Worm (Caenorhabditis elegans) whole organism, late embryonic: Measurements from ENCODE around the gene hcp-1.

ENCODE experiments used
- F13H6.1 ChIP-seq: sonication (generic microtip); optimal IDR thresholded peaks from 2 replicates; lab custom pipeline; 2016; ENCODE audit warnings: missing genetic modification characterization, missing compliant biosample characterization
- ceh-18 ChIP-seq: sonication (generic microtip); optimal IDR thresholded peaks from 2 replicates; lab custom pipeline; 2016; ENCODE audit warnings: missing genetic modification characterization, missing compliant biosample characterization
- ceh-34 ChIP-seq: sonication (generic microtip); optimal IDR thresholded peaks from 2 replicates; lab custom pipeline; 2016; ENCODE audit warnings: mild to moderate bottlenecking, missing genetic modification characterization, missing compliant biosample characterization
- elt-2 ChIP-seq: sonication (generic microtip); optimal IDR thresholded peaks from 2 replicates; lab custom pipeline; 2016; ENCODE audit warnings: missing genetic modification reagents, missing genetic modification characterization, missing compliant biosample characterization
- ets-4 ChIP-seq: sonication (generic microtip); optimal IDR thresholded peaks from 2 replicates; lab custom pipeline; 2016; ENCODE audit warnings: missing genetic modification characterization, missing compliant biosample characterization
- eyg-1 ChIP-seq: sonication (generic microtip); optimal IDR thresholded peaks from 2 replicates; lab custom pipeline; 2016; ENCODE audit warnings: missing genotype, missing genetic modification characterization, missing compliant biosample characterization
- nfya-1 ChIP-seq: sonication (generic microtip); optimal IDR thresholded peaks from 2 replicates; lab custom pipeline; 2017; ENCODE audit warnings: missing genetic modification characterization, mild to moderate bottlenecking, missing compliant biosample characterization, antibody characterized with exemption, moderate library complexity
- pha-2 ChIP-seq: sonication (generic microtip); optimal IDR thresholded peaks from 2 replicates; lab custom pipeline; 2017; ENCODE audit warnings: mild to moderate bottlenecking, missing genetic modification characterization, missing compliant biosample characterization

DNA sequence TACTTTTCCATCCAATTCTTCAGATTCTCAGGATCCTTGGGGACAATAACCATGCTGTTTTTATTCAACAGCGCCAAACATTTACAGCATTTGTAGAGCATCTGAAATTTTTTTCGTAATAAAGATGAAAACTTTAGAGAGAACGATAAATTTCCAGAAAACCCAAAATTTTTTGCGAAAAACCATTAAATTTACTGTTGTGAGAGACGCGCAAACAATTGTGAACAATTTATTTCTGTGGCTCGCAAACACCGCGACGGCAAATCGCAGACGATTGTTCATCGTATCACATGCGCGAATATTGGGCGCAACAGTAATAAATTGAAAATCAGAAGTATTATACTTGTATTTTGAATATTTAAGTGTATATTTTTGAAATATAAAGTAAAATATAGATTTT lies 17.1 kb downstream of the hcp-1 start, which contains the start of gene gon-14:
- no peak for TF ChIP-seq ceh-34 (tag; lab: Kevin White, UChicago)
- TF ChIP-seq pha-2, result no peak
- TF ChIP-seq elt-2 (tag; lab: Kevin White, UChicago), result no peak
- TF ChIP-seq nfya-1 (tag; lab: Kevin White, UChicago), result no peak
- TF ChIP-seq ets-4 (tag; lab: Kevin White, UChicago), result no peak
- no peak for TF ChIP-seq eyg-1 (tag; lab: Kevin White, UChicago)
- no peak for TF ChIP-seq ceh-18 (tag; lab: Kevin White, UChicago)
- TF ChIP-seq F13H6.1 (tag; lab: Kevin White, UChicago), result no peak
